Fruit fly (Drosophila melanogaster): ENCODE results near the gene CG10657.

dm6 chr3L:12442593-12442992 is 54.4 kb downstream of the CG10657 start:
- TF ChIP-seq zf30C (GFP tag; optimal IDR thresholded peaks at IDR 0.05) (no peak), ttk (GFP tag; IDR thresholded peaks at IDR 0.05) (no peak)

Measured in whole organism, embryonic.